Fruit fly (Drosophila melanogaster) whole organism, wandering third instar larva: ENCODE results near the gene CG17145.

Source experiments
- CG32264 ChIP-seq: fragments of 200-800 bp; sonication (Bioruptor generic); optimal IDR thresholded peaks from 2 replicates; lab custom pipeline; 2016; ENCODE audit warnings: missing biosample characterization, missing genetic modification characterization
- CG9705 ChIP-seq: fragments of 200-800 bp; sonication (Bioruptor generic); optimal IDR thresholded peaks from 2 replicates; lab custom pipeline; 2018; ENCODE audit warnings: missing biosample characterization, mild to moderate bottlenecking, missing genetic modification characterization
- CrebA ChIP-seq: fragments of 200-800 bp; sonication (Bioruptor generic); optimal IDR thresholded peaks from 2 replicates; lab custom pipeline; 2016; ENCODE audit warnings: missing biosample characterization, mild to moderate bottlenecking, missing genetic modification characterization, borderline replicate concordance
- Dfd ChIP-seq: fragments of >200 bp; optimal IDR thresholded peaks from 2 replicates; lab custom pipeline; 2017; ENCODE audit warnings: missing biosample characterization, missing genetic modification characterization
- Dif ChIP-seq: fragments of 200-275, 200-300 bp; sonication (Bioruptor generic); optimal IDR thresholded peaks from 2 replicates; lab custom pipeline; 2018; ENCODE audit warnings: missing biosample characterization, missing genetic modification characterization; ENCODE audit not compliant: partially characterized antibody
- GATAd ChIP-seq: sonication (Bioruptor generic); optimal IDR thresholded peaks from 2 replicates; lab custom pipeline; 2016; ENCODE audit warnings: missing biosample characterization, missing genetic modification characterization
- HLH106 ChIP-seq: fragments of 200-800 bp; optimal IDR thresholded peaks from 3 replicates; lab custom pipeline; 2019; ENCODE audit warnings: missing biosample characterization, mild to moderate bottlenecking, missing genetic modification characterization, moderate library complexity
- Hnf4 ChIP-seq: fragments of 200-800 bp; sonication (Bioruptor generic); optimal IDR thresholded peaks from 2 replicates; lab custom pipeline; 2016; ENCODE audit warnings: missing biosample characterization, mild to moderate bottlenecking, missing genetic modification characterization
- Hr78 ChIP-seq: fragments of >200 bp; optimal IDR thresholded peaks from 2 replicates; lab custom pipeline; 2017; ENCODE audit warnings: missing biosample characterization, missing genetic modification characterization
- Hr83 ChIP-seq: fragments of 200-300 bp; sonication (Bioruptor generic); optimal IDR thresholded peaks from 2 replicates; lab custom pipeline; 2016; ENCODE audit warnings: missing biosample characterization, mild to moderate bottlenecking, missing genetic modification characterization, moderate library complexity; ENCODE audit not compliant: poor library complexity, severe bottlenecking
- Jra ChIP-seq: sonication (Bioruptor generic); optimal IDR thresholded peaks from 2 replicates; lab custom pipeline; 2016; ENCODE audit warnings: missing biosample characterization, missing genetic modification characterization
- Mio ChIP-seq: sonication (Bioruptor generic); optimal IDR thresholded peaks from 2 replicates; lab custom pipeline; 2016; ENCODE audit warnings: missing biosample characterization, missing genetic modification characterization
- Myc ChIP-seq: fragments of >200 bp; optimal IDR thresholded peaks from 2 replicates; lab custom pipeline; 2017
- N ChIP-seq: fragments of >200 bp; optimal IDR thresholded peaks from 2 replicates; lab custom pipeline; 2018; ENCODE audit warnings: missing biosample characterization, missing external identifiers, missing genetic modification characterization
- OdsH ChIP-seq: fragments of 200-800 bp; sonication (Bioruptor generic); optimal IDR thresholded peaks from 2 replicates; lab custom pipeline; 2016; ENCODE audit warnings: missing biosample characterization, mild to moderate bottlenecking, missing genetic modification characterization
- Rel ChIP-seq, 2 experiments: fragments of 200-800 bp; sonication (Bioruptor generic) in 1 of 2; optimal IDR thresholded peaks; 2 replicates in 1 of 2; 3 replicates in 1 of 2; lab custom pipeline; 2016 to 2019; ENCODE audit warnings: mild to moderate bottlenecking in 2 of 2, missing biosample characterization in 2 of 2, missing genetic modification characterization in 2 of 2, moderate library complexity in 1 of 2
- Sp1 ChIP-seq: fragments of 200-800 bp; sonication (Bioruptor generic); optimal IDR thresholded peaks from 3 replicates; lab custom pipeline; 2019; ENCODE audit warnings: missing biosample characterization, mild to moderate bottlenecking, missing genetic modification characterization, moderate library complexity
- Vsx2 ChIP-seq: fragments of 200-300, 225-300 bp; sonication (Bioruptor generic); optimal IDR thresholded peaks from 2 replicates; lab custom pipeline; 2018; ENCODE audit warnings: missing biosample characterization, missing genetic modification characterization; ENCODE audit not compliant: partially characterized antibody
- br ChIP-seq: fragments of 200-800 bp; sonication (Bioruptor generic); optimal IDR thresholded peaks from 2 replicates; lab custom pipeline; 2016; ENCODE audit warnings: missing biosample characterization, missing genetic modification characterization
- brk ChIP-seq: fragments of 200-800 bp; sonication (Bioruptor generic); optimal IDR thresholded peaks from 2 replicates; lab custom pipeline; 2016; ENCODE audit warnings: missing biosample characterization, mild to moderate bottlenecking, missing genetic modification characterization
- dl ChIP-seq, 2 experiments: fragments of 175-275, 200-275 bp in 1 of 2; fragments of 200-275 bp in 1 of 2; sonication (Bioruptor generic); optimal IDR thresholded peaks; lab custom pipeline; 2018; ENCODE audit warnings: mild to moderate bottlenecking in 2 of 2, missing biosample characterization in 2 of 2, missing genetic modification characterization in 2 of 2, moderate library complexity in 2 of 2; ENCODE audit not compliant: partially characterized antibody in 2 of 2, insufficient read depth in 1 of 2
- dmrt93B ChIP-seq: fragments of 200-800 bp; sonication (Bioruptor generic); optimal IDR thresholded peaks from 2 replicates; lab custom pipeline; 2018; ENCODE audit warnings: missing biosample characterization, mild to moderate bottlenecking, missing genetic modification characterization
- dsf ChIP-seq: sonication (Bioruptor generic); optimal IDR thresholded peaks from 2 replicates; lab custom pipeline; 2016; ENCODE audit warnings: missing biosample characterization, missing genetic modification characterization, borderline replicate concordance
- ey ChIP-seq: fragments of 200-800 bp; sonication (Bioruptor generic); optimal IDR thresholded peaks from 2 replicates; lab custom pipeline; 2016; ENCODE audit warnings: missing biosample characterization, missing genetic modification characterization
- foxo ChIP-seq, 2 experiments: fragments of 200-800 bp; sonication (Bioruptor generic); optimal IDR thresholded peaks; 2 replicates in 1 of 2; 3 replicates in 1 of 2; lab custom pipeline; 2016 to 2017; ENCODE audit warnings: missing biosample characterization in 2 of 2, missing genetic modification characterization in 2 of 2
- fru ChIP-seq: fragments of 200-800 bp; sonication (Bioruptor generic); optimal IDR thresholded peaks from 3 replicates; lab custom pipeline; 2016; ENCODE audit warnings: missing biosample characterization, mild to moderate bottlenecking, missing genetic modification characterization
- h ChIP-seq: fragments of 200-800 bp; sonication (Bioruptor generic); optimal IDR thresholded peaks from 3 replicates; lab custom pipeline; 2016; ENCODE audit warnings: missing biosample characterization, mild to moderate bottlenecking, missing genetic modification characterization
- jim ChIP-seq: fragments of 175-275, 200-325 bp; sonication (Bioruptor generic); optimal IDR thresholded peaks from 2 replicates; lab custom pipeline; 2016; ENCODE audit warnings: missing biosample characterization, mild to moderate bottlenecking, missing genetic modification characterization
- lola ChIP-seq: fragments of >200 bp; optimal IDR thresholded peaks from 2 replicates; lab custom pipeline; 2017; ENCODE audit warnings: missing biosample characterization, missing genetic modification characterization
- pan ChIP-seq: fragments of >200 bp; optimal IDR thresholded peaks from 2 replicates; lab custom pipeline; 2017
- psq ChIP-seq: fragments of 200-800 bp; sonication (Bioruptor generic); optimal IDR thresholded peaks from 3 replicates; lab custom pipeline; 2017; ENCODE audit warnings: missing biosample characterization, mild to moderate bottlenecking, missing genetic modification characterization, moderate library complexity
- rgr ChIP-seq: fragments of 200-800 bp; sonication (Bioruptor generic); optimal IDR thresholded peaks from 3 replicates; lab custom pipeline; 2016; ENCODE audit warnings: missing biosample characterization, mild to moderate bottlenecking, missing genetic modification characterization
- sage ChIP-seq: fragments of 200-800 bp; sonication (Bioruptor generic); optimal IDR thresholded peaks from 2 replicates; lab custom pipeline; 2016; ENCODE audit warnings: missing biosample characterization, mild to moderate bottlenecking, missing genetic modification characterization
- sv ChIP-seq: fragments of 200-800 bp; sonication (Bioruptor generic); optimal IDR thresholded peaks from 3 replicates; lab custom pipeline; 2016; ENCODE audit warnings: missing biosample characterization, missing genetic modification characterization
- tai ChIP-seq: sonication (Bioruptor generic); optimal IDR thresholded peaks from 2 replicates; lab custom pipeline; 2016; ENCODE audit warnings: missing biosample characterization, missing genetic modification characterization
- usp ChIP-seq: fragments of >200 bp; optimal IDR thresholded peaks from 2 replicates; lab custom pipeline; 2017; ENCODE audit warnings: missing biosample characterization, missing genetic modification characterization
- woc ChIP-seq: sonication (Bioruptor generic); optimal IDR thresholded peaks from 2 replicates; lab custom pipeline; 2016; ENCODE audit warnings: missing biosample characterization, mild to moderate bottlenecking, missing genetic modification characterization

Gene CG17145

DNA sequence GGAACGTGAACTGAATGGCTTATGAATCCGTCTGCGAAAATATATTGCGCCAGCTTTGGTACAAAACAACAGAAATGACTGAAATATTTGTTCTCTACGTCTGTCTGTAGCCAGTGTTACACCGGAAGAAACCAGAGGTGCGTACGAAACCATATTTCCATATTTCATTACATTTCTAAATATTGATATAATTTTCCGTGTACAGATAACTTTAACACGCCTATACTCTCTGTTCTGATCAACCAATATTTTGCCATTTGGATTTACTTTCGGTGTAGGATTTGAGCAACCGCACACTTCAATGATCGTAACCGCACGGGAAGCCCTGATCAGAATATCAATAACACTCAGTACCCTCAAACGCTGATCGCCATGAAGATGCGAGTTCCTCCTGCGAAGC, 26.9 kb upstream of the CG17145 start (continued):
- TF ChIP-seq sage (GFP tag; lab: Kevin White, UChicago) = peak; percentile 36

- TF ChIP-seq Jra (no peak), tai (GFP tag; lab: Kevin White, UChicago) (no peak), Myc (lab: Kevin White, UChicago) (no peak), fru (GFP tag; lab: Kevin White, UChicago) (peak; percentile 59), Sp1 (GFP tag; lab: Kevin White, UChicago) (no peak), CG32264 (no peak), ey (GFP tag; lab: Kevin White, UChicago) (peak; percentile 53), dl (GFP tag; optimal IDR thresholded peaks at IDR 0.05; lab: Kevin White, UChicago; ENCODE audit: insufficient read depth in 1 of 2, partially characterized antibody in 2 of 2) (no peak), sage (GFP tag; lab: Kevin White, UChicago) (no peak), pan (no peak), woc (GFP tag; lab: Kevin White, UChicago) (peak; percentile 41), foxo (GFP tag; optimal IDR thresholded peaks at IDR 0.05; lab: Kevin White, UChicago) (peak in 1 of 2 experiments; percentile 38), Dif (GFP tag; lab: Kevin White, UChicago) (no peak), dsf (GFP tag; lab: Kevin White, UChicago) (no peak), sv (no peak), Dfd (GFP tag; lab: Kevin White, UChicago) (no peak), OdsH (GFP tag; lab: Kevin White, UChicago) (peak; percentile 11), N (GFP tag; lab: Kevin White, UChicago) (no peak), Hnf4 (GFP tag; lab: Kevin White, UChicago) (no peak), Hr78 (GFP tag; lab: Kevin White, UChicago) (no peak), Hr83 (no peak), lola (GFP tag; lab: Kevin White, UChicago) (no peak), br (GFP tag; lab: Kevin White, UChicago) (peak; percentile 19), h (peak; percentile 41), psq (no peak), dmrt93B (GFP tag; lab: Kevin White, UChicago) (no peak), brk (GFP tag; lab: Kevin White, UChicago) (no peak), Vsx2 (GFP tag; lab: Kevin White, UChicago) (no peak), Mio (GFP tag; lab: Kevin White, UChicago) (no peak), rgr (GFP tag; lab: Kevin White, UChicago) (peak; percentile 34), HLH106 (peak; percentile 55), GATAd (GFP tag; lab: Kevin White, UChicago) (no peak), jim (GFP tag; lab: Kevin White, UChicago) (no peak)
Observed at dm6 chr3L:20195875-20196274, 25.7 kb upstream of the CG17145 start.

DNA sequence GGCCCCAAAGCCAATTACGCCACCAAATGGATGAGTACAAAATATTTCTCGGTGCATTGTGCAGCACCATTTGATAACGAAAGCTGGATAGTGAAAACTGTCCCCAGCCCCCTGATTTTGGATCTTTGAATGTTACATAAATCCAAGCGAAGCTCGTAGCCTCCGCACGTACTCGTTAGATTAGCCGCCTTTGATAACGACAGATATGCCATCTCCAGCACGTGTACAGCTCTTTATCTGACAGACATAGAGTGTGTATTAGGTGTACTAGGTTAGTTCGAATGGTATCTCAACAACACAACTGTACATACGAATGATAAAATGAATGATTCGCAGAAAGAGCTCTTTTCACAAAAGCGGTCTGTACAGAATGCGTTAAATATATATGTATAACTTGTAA, 25.3 kb upstream of the CG17145 start:
- TF ChIP-seq pan (no peak), Hr78 (GFP tag; lab: Kevin White, UChicago) (no peak), foxo (GFP tag; optimal IDR thresholded peaks at IDR 0.05; lab: Kevin White, UChicago) (no peak), br (GFP tag; lab: Kevin White, UChicago) (no peak), usp (GFP tag; lab: Kevin White, UChicago) (no peak), CG9705 (GFP tag; lab: Kevin White, UChicago) (no peak), Hnf4 (GFP tag; lab: Kevin White, UChicago) (no peak), ey (GFP tag; lab: Kevin White, UChicago) (no peak), GATAd (GFP tag; lab: Kevin White, UChicago) (no peak), OdsH (GFP tag; lab: Kevin White, UChicago) (no peak), brk (GFP tag; lab: Kevin White, UChicago) (no peak)

DNA sequence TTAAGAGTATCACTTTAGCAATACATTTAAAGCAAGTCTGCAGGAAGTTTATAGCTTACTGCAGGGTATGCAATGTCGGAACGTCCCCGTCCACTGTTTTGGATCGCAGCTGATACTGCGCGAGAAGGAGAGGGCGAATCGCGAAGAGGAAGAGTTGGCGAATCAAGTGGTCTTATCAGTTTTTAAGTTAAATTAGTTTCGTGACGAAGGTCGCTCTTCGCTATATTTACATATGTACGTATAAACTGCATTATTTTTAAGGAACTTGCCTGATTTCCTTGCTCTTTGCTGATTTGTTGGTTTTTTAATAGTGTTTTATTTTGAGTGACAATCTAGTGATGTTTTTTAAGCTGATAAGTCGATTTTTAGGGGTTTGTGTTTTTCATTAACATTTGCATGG, 24.4 kb upstream of the CG17145 start:
- TF ChIP-seq dmrt93B (GFP tag; lab: Kevin White, UChicago) = no peak
- no peak for TF ChIP-seq foxo (GFP tag; optimal IDR thresholded peaks at IDR 0.05; lab: Kevin White, UChicago)
- no peak for TF ChIP-seq psq
- TF ChIP-seq CG32264 = no peak
- TF ChIP-seq lola (GFP tag; lab: Kevin White, UChicago) = no peak
- no peak for TF ChIP-seq Myc (lab: Kevin White, UChicago)
- no peak for TF ChIP-seq Rel (GFP tag; optimal IDR thresholded peaks at IDR 0.05; lab: Kevin White, UChicago)
- no peak for TF ChIP-seq Rel (tag; optimal IDR thresholded peaks at IDR 0.05; lab: Kevin White, UChicago)
- TF ChIP-seq Hnf4 (GFP tag; lab: Kevin White, UChicago) = no peak
- no peak for TF ChIP-seq CrebA (GFP tag; lab: Kevin White, UChicago)
